In the genomic region with DNA sequence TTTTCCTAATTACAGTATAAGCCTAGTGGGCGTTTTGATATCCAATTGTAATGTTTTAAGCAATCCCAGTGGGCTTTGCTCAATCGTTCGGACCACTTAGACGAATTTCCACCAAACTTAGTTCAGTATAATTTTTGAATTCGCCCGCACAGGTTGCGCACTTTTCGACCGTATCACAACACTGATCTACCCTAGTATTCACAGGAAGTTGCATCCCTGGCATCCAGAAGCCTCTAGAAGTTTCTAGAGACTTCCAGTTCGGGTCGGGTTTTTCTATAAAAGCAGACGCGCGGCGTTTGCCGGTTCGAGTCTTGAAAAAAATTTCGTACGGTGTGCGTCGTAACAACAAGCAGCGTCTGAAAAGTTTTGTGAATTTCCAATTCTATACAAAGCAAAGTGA, we compare ENCODE assay signal across 5 fruit fly cellular contexts.
TF ChIP-seq lines count a peak whose summit lies in the region.

A gene (plus strand): TSS at position 58 of the 400 bp plus-strand sequence.

TF ChIP-seq in whole organism, adult, 20 proteins besides CTCF, POLR2A, EP300 and RAD21 (continued from another document):
- TF ChIP-seq kay (GFP tag; lab: Kevin White, UChicago; ENCODE audit: borderline replicate concordance) (peak; percentile 98), Mnt (GFP tag; optimal IDR thresholded peaks at IDR 0.05; lab: Kevin White, UChicago) (peak; percentile 98), ovo (GFP tag; optimal IDR thresholded peaks at IDR 0.05; lab: Kevin White, UChicago) (peak; percentile 96), CG14711 (tag; optimal IDR thresholded peaks at IDR 0.05; lab: Kevin White, UChicago) (peak; percentile 86)

TF ChIP-seq in whole organism, embryonic, 481 proteins besides CTCF, POLR2A, EP300 and RAD21 (continued from another document and continues in another):
- TF ChIP-seq br (optimal IDR thresholded peaks at IDR 0.05; lab: Kevin White, UChicago), result no peak
- TF ChIP-seq bab2 (GFP tag; optimal IDR thresholded peaks at IDR 0.05; lab: Kevin White, UChicago), result peak; percentile 79
- TF ChIP-seq lov (optimal IDR thresholded peaks at IDR 0.05; lab: Kevin White, UChicago), result no peak
- peak; percentile 98 for TF ChIP-seq lov (GFP tag; IDR thresholded peaks at IDR 0.05; lab: Robert Waterston, UW)
- TF ChIP-seq CG17359 (tag; optimal IDR thresholded peaks at IDR 0.05; lab: Kevin White, UChicago), result peak; percentile 95
- TF ChIP-seq CG30403 (GFP tag; optimal IDR thresholded peaks at IDR 0.05; lab: Kevin White, UChicago), result peak; percentile 82
- no peak for TF ChIP-seq Dip2 (GFP tag; IDR thresholded peaks at IDR 0.05; lab: Robert Waterston, UW)
- peak; percentile 98 for TF ChIP-seq CG12299 (tag; optimal IDR thresholded peaks at IDR 0.05; lab: Kevin White, UChicago)
- TF ChIP-seq sim (GFP tag; IDR thresholded peaks at IDR 0.05; lab: Robert Waterston, UW), result peak; percentile 92
- TF ChIP-seq Dek (tag; optimal IDR thresholded peaks at IDR 0.05; lab: Kevin White, UChicago), result peak; percentile 86
- TF ChIP-seq wek (GFP tag; optimal IDR thresholded peaks at IDR 0.05; lab: Kevin White, UChicago), result peak; percentile 97
- peak; percentile 85 to 94 for TF ChIP-seq dpn (GFP tag; optimal IDR thresholded peaks at IDR 0.05; lab: Kevin White, UChicago)
- TF ChIP-seq insv (GFP tag; optimal IDR thresholded peaks at IDR 0.05; lab: Kevin White, UChicago), result peak in 1 of 2 experiments; percentile 89
- peak; percentile 85 for TF ChIP-seq CG11504 (tag; optimal IDR thresholded peaks at IDR 0.05; lab: Kevin White, UChicago)
- peak; percentile 99 for TF ChIP-seq kni (GFP tag; optimal IDR thresholded peaks at IDR 0.05; lab: Kevin White, UChicago)
- TF ChIP-seq pita (GFP tag; optimal IDR thresholded peaks at IDR 0.05; lab: Kevin White, UChicago), result peak; percentile 6
- TF ChIP-seq sens-2 (GFP tag; IDR thresholded peaks at IDR 0.05; lab: Robert Waterston, UW), result peak; percentile 97
- TF ChIP-seq CG10267 (tag; optimal IDR thresholded peaks at IDR 0.05; lab: Kevin White, UChicago), result peak; percentile 99
- TF ChIP-seq mam (GFP tag; optimal IDR thresholded peaks at IDR 0.05; lab: Kevin White, UChicago), result peak; percentile 79
- TF ChIP-seq CG2712 (tag; optimal IDR thresholded peaks at IDR 0.05; lab: Kevin White, UChicago), result peak; percentile 87
- peak; percentile 62 for TF ChIP-seq bbx (GFP tag; IDR thresholded peaks at IDR 0.05; lab: Robert Waterston, UW; ENCODE audit: partially characterized antibody)
- peak; percentile 97 for TF ChIP-seq CG13894 (tag; optimal IDR thresholded peaks at IDR 0.05; lab: Kevin White, UChicago)
- peak; percentile 86 for TF ChIP-seq fd3F (GFP tag; optimal IDR thresholded peaks at IDR 0.05; lab: Kevin White, UChicago)
- peak; percentile 88 for TF ChIP-seq CG9609 (GFP tag; optimal IDR thresholded peaks at IDR 0.05; lab: Kevin White, UChicago)
- TF ChIP-seq danr (GFP tag; IDR thresholded peaks at IDR 0.05; lab: Robert Waterston, UW), result peak; percentile 63
- peak; percentile 91 for TF ChIP-seq CG31441 (GFP tag; IDR thresholded peaks at IDR 0.05; lab: Robert Waterston, UW)
- peak; percentile 84 for TF ChIP-seq tup (GFP tag; optimal IDR thresholded peaks at IDR 0.05; lab: Kevin White, UChicago)
- TF ChIP-seq HmgZ (tag; optimal IDR thresholded peaks at IDR 0.05; lab: Kevin White, UChicago), result peak; percentile 97
- no peak for TF ChIP-seq nerfin-2 (GFP tag; IDR thresholded peaks at IDR 0.05; lab: Robert Waterston, UW; ENCODE audit: partially characterized antibody)
- peak; percentile 94 for TF ChIP-seq Sox100B (GFP tag; optimal IDR thresholded peaks at IDR 0.05; lab: Kevin White, UChicago)

TF ChIP-seq in whole organism, prepupa, 60 proteins besides CTCF, POLR2A, EP300 and RAD21 (continued from another document and continues in another):
- TF ChIP-seq CG9139 (GFP tag; optimal IDR thresholded peaks at IDR 0.05; lab: Kevin White, UChicago) (peak; percentile 98), Sox15 (GFP tag; optimal IDR thresholded peaks at IDR 0.05; lab: Kevin White, UChicago) (peak; percentile 18), CG8119 (GFP tag; IDR thresholded peaks at IDR 0.05; lab: Robert Waterston, UW) (peak; percentile 82), CG15336 (GFP tag; IDR thresholded peaks at IDR 0.05; lab: Robert Waterston, UW) (peak; percentile 72), CG10631 (GFP tag; optimal IDR thresholded peaks at IDR 0.05; lab: Kevin White, UChicago) (peak; percentile 77), CG6163 (GFP tag; IDR thresholded peaks at IDR 0.05; lab: Robert Waterston, UW) (peak; percentile 97), Sox102F (GFP tag; optimal IDR thresholded peaks at IDR 0.05; lab: Kevin White, UChicago) (peak; percentile 98), achi (GFP tag; optimal IDR thresholded peaks at IDR 0.05; lab: Kevin White, UChicago) (peak; percentile 88), CG11294 (GFP tag; IDR thresholded peaks at IDR 0.05; lab: Robert Waterston, UW) (peak; percentile 53; the same call in 1 of the 2 replicates), CG8632 (GFP tag; optimal IDR thresholded peaks at IDR 0.05; lab: Kevin White, UChicago) (peak; percentile 92), CG34406 (GFP tag; optimal IDR thresholded peaks at IDR 0.05; lab: Kevin White, UChicago) (peak; percentile 93), CG31627 (GFP tag; optimal IDR thresholded peaks at IDR 0.05; lab: Kevin White, UChicago) (peak; percentile 83), Eip78C (GFP tag; lab: Kevin White, UChicago) (peak; percentile 99), CG7368 (GFP tag; optimal IDR thresholded peaks at IDR 0.05; lab: Kevin White, UChicago) (peak; percentile 96), ss (GFP tag; optimal IDR thresholded peaks at IDR 0.05; lab: Kevin White, UChicago) (peak; percentile 98), svp (GFP tag; lab: Kevin White, UChicago) (no peak), fd59A (GFP tag; optimal IDR thresholded peaks at IDR 0.05; lab: Kevin White, UChicago) (peak; percentile 85), Ets96B (tag; optimal IDR thresholded peaks at IDR 0.05; lab: Kevin White, UChicago) (peak; percentile 68), OdsH (GFP tag; optimal IDR thresholded peaks at IDR 0.05; lab: Kevin White, UChicago) (peak; percentile 84), Eip75B (GFP tag; optimal IDR thresholded peaks at IDR 0.05; lab: Kevin White, UChicago) (peak; percentile 95), esn (GFP tag; optimal IDR thresholded peaks at IDR 0.05; lab: Kevin White, UChicago) (peak; percentile 97), Lpt (GFP tag; optimal IDR thresholded peaks at IDR 0.05; lab: Kevin White, UChicago) (peak; percentile 32), Hr4 (GFP tag; optimal IDR thresholded peaks at IDR 0.05; lab: Kevin White, UChicago) (peak; percentile 72), lz (GFP tag; optimal IDR thresholded peaks at IDR 0.05; lab: Kevin White, UChicago) (peak; percentile 93), CG8319 (GFP tag; optimal IDR thresholded peaks at IDR 0.05; lab: Kevin White, UChicago) (peak; percentile 89), topi (GFP tag; optimal IDR thresholded peaks at IDR 0.05; lab: Kevin White, UChicago) (peak; percentile 92), eg (GFP tag; IDR thresholded peaks at IDR 0.05; lab: Robert Waterston, UW) (peak; percentile 94), vri (GFP tag; optimal IDR thresholded peaks at IDR 0.05; lab: Kevin White, UChicago) (peak; percentile 98), CG3032 (tag; optimal IDR thresholded peaks at IDR 0.05; lab: Kevin White, UChicago) (peak; percentile 82), CG1621 (tag; optimal IDR thresholded peaks at IDR 0.05; lab: Kevin White, UChicago) (peak; percentile 89), fd85E (GFP tag; optimal IDR thresholded peaks at IDR 0.05; lab: Kevin White, UChicago) (peak; percentile 94), CG32006 (GFP tag; optimal IDR thresholded peaks at IDR 0.05; lab: Kevin White, UChicago) (peak; percentile 69)

TF ChIP-seq in whole organism, pupa, 21 proteins besides CTCF, POLR2A, EP300 and RAD21 (continued from another document):
- TF ChIP-seq CG13204 (GFP tag; optimal IDR thresholded peaks at IDR 0.05; lab: Kevin White, UChicago) (peak; percentile 95), CG32121 (GFP tag; IDR thresholded peaks at IDR 0.05; lab: Robert Waterston, UW) (peak; percentile 87)

TF ChIP-seq in whole organism, wandering third instar larva, 38 proteins besides CTCF, POLR2A, EP300 and RAD21 (continued from another document):
- TF ChIP-seq pan (optimal IDR thresholded peaks at IDR 0.05; lab: Kevin White, UChicago) (no peak), psq (GFP tag; optimal IDR thresholded peaks at IDR 0.05; lab: Kevin White, UChicago) (peak; percentile 80), jim (GFP tag; optimal IDR thresholded peaks at IDR 0.05; lab: Kevin White, UChicago) (no peak), CG32264 (GFP tag; optimal IDR thresholded peaks at IDR 0.05; lab: Kevin White, UChicago) (peak; percentile 86), fru (GFP tag; optimal IDR thresholded peaks at IDR 0.05; lab: Kevin White, UChicago) (peak; percentile 95), Hr83 (GFP tag; optimal IDR thresholded peaks at IDR 0.05; lab: Kevin White, UChicago; ENCODE audit: poor library complexity, severe bottlenecking) (peak; percentile 99), Dfd (GFP tag; optimal IDR thresholded peaks at IDR 0.05; lab: Kevin White, UChicago) (no peak), HLH106 (tag; optimal IDR thresholded peaks at IDR 0.05; lab: Kevin White, UChicago) (peak; percentile 87), sage (GFP tag; optimal IDR thresholded peaks at IDR 0.05; lab: Kevin White, UChicago) (peak; percentile 95), CrebA (GFP tag; optimal IDR thresholded peaks at IDR 0.05; lab: Kevin White, UChicago; ENCODE audit: borderline replicate concordance) (no peak), usp (GFP tag; optimal IDR thresholded peaks at IDR 0.05; lab: Kevin White, UChicago) (no peak), tai (GFP tag; optimal IDR thresholded peaks at IDR 0.05; lab: Kevin White, UChicago) (no peak), N (GFP tag; optimal IDR thresholded peaks at IDR 0.05; lab: Kevin White, UChicago) (no peak), foxo (GFP tag; optimal IDR thresholded peaks at IDR 0.05; lab: Kevin White, UChicago) (peak; percentile 87 to 93), h (GFP tag; optimal IDR thresholded peaks at IDR 0.05; lab: Kevin White, UChicago) (peak; percentile 96), woc (GFP tag; optimal IDR thresholded peaks at IDR 0.05; lab: Kevin White, UChicago) (peak; percentile 65), rgr (GFP tag; optimal IDR thresholded peaks at IDR 0.05; lab: Kevin White, UChicago) (peak; percentile 98), Rel (GFP tag; optimal IDR thresholded peaks at IDR 0.05; lab: Kevin White, UChicago) (peak; percentile 81), Rel (tag; optimal IDR thresholded peaks at IDR 0.05; lab: Kevin White, UChicago) (peak; percentile 88)
